Worm (Caenorhabditis elegans) whole organism, dauer: Measurements from ENCODE around the gene C29E4.11.

Experiments used
- unc-62 ChIP-seq: sonication (generic microtip); optimal IDR thresholded peaks from 2 replicates; lab custom pipeline; 2017; ENCODE audit warnings: missing biosample characterization, missing genetic modification reagents, missing genetic modification characterization

C29E4.11 gene

ce11 chrIII:7928549-7929129 lies 29.3 kb downstream of the C29E4.11 start, which contains the start of the genes C29E4.13 and npp-15:
TSS of gene C29E4.13 (minus strand) at chrIII:7928717.
TSS of gene npp-15 (plus strand) at chrIII:7929043.
- TF ChIP-seq unc-62: no peak

- no peak for TF ChIP-seq unc-62
Observed at ce11 chrIII:7925968-7926367, 31.9 kb downstream of the C29E4.11 start.

- TF ChIP-seq unc-62: no peak
Observed at ce11 chrIII:7924821-7925220, 33.1 kb downstream of the C29E4.11 start, which contains the start of gene tag-250. TSS of gene tag-250 (minus strand) at chrIII:7924921.

DNA sequence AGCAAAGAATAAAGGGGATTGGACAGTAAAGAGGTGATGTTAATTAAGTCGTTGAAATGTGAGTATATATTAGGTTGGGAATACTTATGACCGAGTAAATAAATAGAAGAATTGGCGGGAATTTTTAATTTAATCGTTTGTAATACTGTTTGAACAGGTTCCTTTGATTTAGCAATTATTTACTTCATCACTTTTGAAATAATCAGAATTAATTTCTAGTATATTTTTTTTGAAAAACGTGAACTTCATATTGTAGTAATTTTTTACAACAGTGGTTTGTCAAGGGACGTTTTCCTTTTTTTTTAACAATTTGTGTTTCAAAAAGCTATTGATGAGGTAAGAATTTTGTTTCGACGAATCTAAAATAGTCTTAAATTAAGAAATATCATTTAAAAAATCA lies 35.7 kb downstream of the C29E4.11 start, which contains the start of gene C29E4.17:
C29E4.17 (plus strand) TSS at position 301 of the 400 bp plus-strand sequence.
- TF ChIP-seq unc-62: no peak

- no peak for TF ChIP-seq unc-62
Observed at ce11 chrIII:7919823-7920222, 38.1 kb downstream of the C29E4.11 start, which contains the start of gene C29E4.14. TSS of gene C29E4.14 (plus strand) at chrIII:7920123.

DNA sequence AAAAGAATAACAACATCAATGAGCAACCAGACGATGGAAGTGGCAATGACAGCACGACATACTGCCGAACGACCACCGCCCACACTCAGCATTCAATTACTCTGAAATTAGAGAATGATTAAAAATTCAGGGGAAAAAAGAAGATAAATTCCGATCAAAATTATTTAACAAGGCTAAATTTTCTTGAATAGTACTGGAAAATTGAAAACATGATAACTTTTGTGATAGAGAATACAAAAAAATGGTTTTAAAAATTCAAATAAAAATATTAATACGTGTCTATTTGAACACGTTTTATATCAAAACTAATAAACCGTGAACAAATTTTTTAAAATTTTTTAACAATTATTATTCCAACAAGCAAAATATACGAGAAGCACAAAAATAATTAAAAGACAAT lies 40.2 kb downstream of the C29E4.11 start, which contains the start of gene gly-3:
gly-3 (minus strand) TSS at position 101 of the 400 bp plus-strand sequence.
- no peak for TF ChIP-seq unc-62

DNA sequence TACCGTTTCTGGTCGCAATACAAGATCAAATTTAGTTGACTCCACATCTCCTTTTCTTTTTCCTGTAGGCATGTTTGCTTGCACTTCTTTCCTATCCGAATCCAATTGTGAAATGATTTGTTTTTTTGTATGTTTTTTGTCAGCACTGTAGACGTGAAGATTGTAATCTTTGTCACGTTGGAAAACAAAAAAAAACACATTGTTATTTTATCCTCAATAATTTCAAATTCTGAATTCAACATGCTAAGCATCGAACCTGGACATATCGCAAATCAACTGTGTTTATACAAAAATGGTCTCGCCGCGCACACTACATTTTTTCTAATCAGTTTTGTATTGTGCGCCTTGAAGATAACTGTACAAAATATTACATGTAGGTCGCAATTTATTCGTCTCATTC lies 44.4 kb downstream of the C29E4.11 start, which contains the start of gene ZK688.12:
ZK688.12 (minus strand) TSS at position 101 of the 400 bp plus-strand sequence.
- no peak for TF ChIP-seq unc-62

ce11 chrIII:7911621-7912020 lies 46.3 kb downstream of the C29E4.11 start, which contains the start of gene ZK688.7:
TSS of gene ZK688.7 (minus strand) at chrIII:7911634.
- TF ChIP-seq unc-62: no peak

ce11 chrIII:7909263-7909662 lies 48.7 kb downstream of the C29E4.11 start, which contains the start of gene ZK688.1:
TSS of gene ZK688.1 (plus strand) at chrIII:7909563.
- TF ChIP-seq unc-62: no peak

ce11 chrIII:7907515-7907914 lies 50.4 kb downstream of the C29E4.11 start, which contains the start of gene pcp-5:
TSS of gene pcp-5 (minus strand) at chrIII:7907615.
- no peak for TF ChIP-seq unc-62
